Worm (Caenorhabditis elegans): ENCODE results near the gene srz-16.

srz-16 gene

DNA sequence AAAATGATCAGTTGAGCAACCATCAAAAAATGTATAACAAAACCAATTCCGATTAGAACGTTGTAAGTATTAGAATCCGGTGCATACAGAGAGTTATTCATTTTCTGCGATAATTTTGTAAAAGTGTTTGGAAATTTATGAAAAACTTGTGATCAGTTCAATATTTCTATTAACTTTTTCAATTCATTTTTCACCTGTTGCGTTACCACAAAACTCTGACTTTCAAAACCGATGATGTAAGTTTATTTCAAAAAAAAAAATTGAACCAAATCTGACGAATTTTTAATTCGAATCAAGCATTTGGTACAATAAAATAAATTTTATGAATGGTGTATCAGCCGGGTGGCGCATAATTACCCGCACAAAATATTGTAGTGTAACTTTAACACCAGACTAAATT, at the start of gene srz-16:
Gene srz-16, minus strand, starts transcription at position 101 of the 400 bp plus-strand sequence.
- TF ChIP-seq dao-5 (tag; optimal IDR thresholded peaks at IDR 0.05) (no peak), W03F9.2 (tag; optimal IDR thresholded peaks at IDR 0.05) (no peak), him-1 (tag; optimal IDR thresholded peaks at IDR 0.05) (no peak)

DNA sequence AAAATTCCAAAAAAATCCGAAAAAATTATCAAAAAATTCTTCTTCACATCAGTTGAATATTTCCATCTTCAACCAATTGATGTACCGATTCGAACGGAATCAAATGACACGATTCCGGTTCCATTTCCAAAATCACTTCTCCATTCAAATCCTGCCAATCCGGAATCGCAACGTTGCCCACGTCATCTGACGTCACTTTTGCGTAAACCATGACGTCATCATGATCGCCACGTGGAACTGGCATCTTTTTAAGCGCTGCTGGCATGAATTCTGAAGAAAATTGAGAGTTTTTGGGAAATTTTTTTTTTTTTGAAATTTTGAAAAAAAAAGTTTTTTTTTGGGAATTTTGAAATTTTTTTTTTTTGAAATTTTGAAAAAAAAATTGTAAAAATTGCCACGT, 48.8 kb upstream of the srz-16 start:
- no peak for TF ChIP-seq him-1 (tag; optimal IDR thresholded peaks at IDR 0.05)
- no peak for TF ChIP-seq W03F9.2 (tag; optimal IDR thresholded peaks at IDR 0.05)
- TF ChIP-seq dao-5 (tag; optimal IDR thresholded peaks at IDR 0.05): no peak

DNA sequence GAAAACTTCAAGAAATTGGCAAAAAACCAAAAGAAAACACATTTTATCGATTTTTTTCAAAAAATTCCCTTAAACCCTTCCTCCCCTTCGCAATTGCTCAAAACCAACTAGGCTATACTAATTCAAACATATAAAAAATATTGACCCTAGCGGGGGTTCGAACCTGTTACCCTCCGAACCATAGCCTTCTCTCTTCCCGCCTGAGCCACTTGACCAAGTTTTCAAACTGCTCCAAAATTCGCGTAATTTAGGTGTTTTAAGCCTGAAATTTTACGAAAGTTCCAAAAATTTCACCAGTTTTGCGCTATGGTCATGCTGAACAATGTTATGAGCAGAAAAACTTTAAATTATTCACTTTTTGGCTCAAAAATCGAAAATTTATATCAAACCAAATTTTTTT, 48.0 kb upstream of the srz-16 start:
- TF ChIP-seq him-1 (tag; optimal IDR thresholded peaks at IDR 0.05) (no peak), W03F9.2 (tag; optimal IDR thresholded peaks at IDR 0.05) (no peak), dao-5 (tag; optimal IDR thresholded peaks at IDR 0.05) (no peak)

DNA sequence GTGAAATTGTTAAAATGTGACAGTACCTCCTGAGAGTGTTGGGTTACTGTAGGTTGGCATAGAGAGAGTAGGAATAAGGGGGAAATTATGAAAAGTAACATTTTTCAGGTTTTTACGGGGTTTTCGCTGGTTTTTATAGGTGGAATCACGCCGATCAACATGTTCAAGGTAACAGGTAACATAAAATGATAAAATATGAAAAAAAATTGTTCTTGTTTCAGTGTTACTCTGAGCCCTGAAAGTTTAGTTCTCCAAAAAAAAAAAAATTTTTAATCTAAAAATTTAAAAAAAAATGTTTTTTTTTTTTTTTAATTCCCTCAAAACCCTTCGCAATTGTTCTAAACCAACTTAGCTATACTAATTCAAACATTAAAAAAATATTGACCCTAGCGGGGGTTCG, 47.3 kb upstream of the srz-16 start, which contains the start of gene Y113G7B.15:
Gene Y113G7B.15, minus strand, starts transcription at position 101 of the 400 bp plus-strand sequence.
- TF ChIP-seq W03F9.2 (tag; optimal IDR thresholded peaks at IDR 0.05) (no peak), him-1 (tag; optimal IDR thresholded peaks at IDR 0.05) (no peak), dao-5 (tag; optimal IDR thresholded peaks at IDR 0.05) (no peak)

DNA sequence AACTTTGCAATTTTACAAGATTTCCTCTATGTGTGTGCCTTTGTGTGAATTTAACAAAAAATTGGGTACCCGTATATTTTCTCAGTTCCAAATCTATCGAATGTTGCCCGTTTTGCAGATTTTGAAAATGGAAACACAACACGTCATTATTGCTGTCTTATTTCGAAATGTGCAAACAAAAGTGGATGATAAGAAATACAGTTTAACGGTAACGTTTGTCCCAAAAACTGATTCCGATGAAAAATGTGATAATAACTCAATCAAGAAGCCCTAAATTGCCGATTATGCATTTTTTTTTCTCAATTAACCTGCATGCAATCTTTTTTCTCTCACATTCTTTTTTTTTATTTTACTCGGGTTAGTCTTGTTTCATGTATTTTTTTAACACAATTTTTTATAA, 38.8 kb upstream of the srz-16 start:
- TF ChIP-seq W03F9.2 (tag; optimal IDR thresholded peaks at IDR 0.05) (no peak), dao-5 (tag; optimal IDR thresholded peaks at IDR 0.05) (no peak), him-1 (tag; optimal IDR thresholded peaks at IDR 0.05) (no peak)

DNA sequence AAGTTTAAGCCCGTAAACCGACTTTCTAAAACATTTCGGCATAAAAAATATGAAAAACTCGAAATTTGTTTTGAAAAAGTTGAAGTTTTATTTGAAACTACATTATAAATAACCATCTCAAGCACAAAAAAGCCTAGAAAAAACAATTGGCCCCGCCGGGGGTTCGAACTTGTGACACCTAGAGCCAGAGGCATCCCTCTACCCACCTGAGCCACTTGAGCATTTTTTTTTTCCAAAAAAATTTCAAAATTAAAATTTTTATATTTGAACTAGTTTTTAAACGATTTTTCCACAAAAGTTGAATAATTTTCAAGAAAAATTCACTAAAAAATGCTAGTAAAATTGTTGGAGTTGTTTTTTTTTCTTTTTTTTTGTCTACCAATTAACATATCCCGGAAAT, 37.2 kb upstream of the srz-16 start:
- TF ChIP-seq him-1 (tag; optimal IDR thresholded peaks at IDR 0.05) (no peak), W03F9.2 (tag; optimal IDR thresholded peaks at IDR 0.05) (no peak), dao-5 (tag; optimal IDR thresholded peaks at IDR 0.05) (no peak)

DNA sequence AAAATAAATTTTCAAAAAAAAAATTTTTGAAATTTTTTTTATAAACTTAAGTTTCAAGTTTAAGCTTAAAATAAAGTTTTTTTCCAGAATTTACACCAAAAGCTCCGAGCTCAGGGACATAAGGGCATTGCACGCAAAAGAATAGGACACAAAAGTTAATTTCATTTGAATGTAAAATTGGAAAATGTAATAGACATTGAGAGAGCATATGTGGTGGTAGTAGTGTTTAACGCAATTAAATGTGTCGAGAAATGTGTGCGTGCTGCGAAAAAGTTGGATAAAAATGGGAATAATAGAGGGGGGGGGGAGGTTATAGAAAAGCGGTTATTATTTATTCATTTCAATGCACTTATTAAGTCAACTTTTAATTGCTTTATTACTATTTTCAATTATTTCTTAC, 34.1 kb upstream of the srz-16 start:
- TF ChIP-seq him-1 (tag; optimal IDR thresholded peaks at IDR 0.05) (no peak), W03F9.2 (tag; optimal IDR thresholded peaks at IDR 0.05) (no peak), dao-5 (tag; optimal IDR thresholded peaks at IDR 0.05) (no peak)

DNA sequence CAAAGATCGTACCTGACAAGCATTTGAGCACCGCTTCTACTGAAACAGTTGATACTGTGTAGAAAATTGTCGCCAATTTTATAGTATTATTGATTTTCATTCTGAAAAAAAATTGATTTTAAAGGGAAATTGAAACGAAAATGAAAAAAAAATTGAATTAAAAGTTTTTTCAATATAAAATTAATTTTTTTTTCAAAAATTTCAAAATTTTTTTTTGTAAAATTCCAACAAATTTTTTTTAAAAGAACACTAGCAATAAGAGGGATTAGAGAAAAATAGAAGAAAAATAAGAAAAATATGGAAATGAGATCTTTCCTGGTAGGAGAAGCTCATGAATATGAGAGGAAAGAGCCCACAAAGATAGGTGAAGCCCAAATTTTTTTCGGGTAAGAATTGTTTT, 28.7 kb upstream of the srz-16 start, which contains the start of gene Y113G7B.11:
Gene Y113G7B.11, minus strand, starts transcription at position 101 of the 400 bp plus-strand sequence.
- TF ChIP-seq W03F9.2 (tag; optimal IDR thresholded peaks at IDR 0.05): no peak
- TF ChIP-seq dao-5 (tag; optimal IDR thresholded peaks at IDR 0.05): no peak
- TF ChIP-seq him-1 (tag; optimal IDR thresholded peaks at IDR 0.05): no peak

DNA sequence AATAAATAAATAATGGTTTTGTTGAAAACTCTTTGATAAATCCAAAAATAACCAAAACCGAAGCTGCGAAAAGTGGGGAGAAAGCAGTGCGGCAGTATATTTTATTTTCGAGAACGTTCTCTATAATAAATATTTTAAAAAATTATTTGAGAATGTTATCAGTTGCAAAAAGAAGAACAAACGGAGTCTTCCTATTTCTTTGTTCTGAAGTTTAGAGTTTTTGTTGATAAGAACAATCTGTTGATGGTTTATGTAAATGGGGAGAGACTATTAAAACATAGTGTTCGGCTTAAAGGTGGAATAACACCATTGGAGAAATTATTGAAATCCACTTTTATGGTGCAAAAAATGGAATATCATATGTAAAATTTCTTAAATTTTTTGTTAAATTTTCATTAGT, 26.6 kb upstream of the srz-16 start:
- TF ChIP-seq W03F9.2 (tag; optimal IDR thresholded peaks at IDR 0.05): no peak
- TF ChIP-seq him-1 (tag; optimal IDR thresholded peaks at IDR 0.05): no peak
- TF ChIP-seq dao-5 (tag; optimal IDR thresholded peaks at IDR 0.05): no peak

DNA sequence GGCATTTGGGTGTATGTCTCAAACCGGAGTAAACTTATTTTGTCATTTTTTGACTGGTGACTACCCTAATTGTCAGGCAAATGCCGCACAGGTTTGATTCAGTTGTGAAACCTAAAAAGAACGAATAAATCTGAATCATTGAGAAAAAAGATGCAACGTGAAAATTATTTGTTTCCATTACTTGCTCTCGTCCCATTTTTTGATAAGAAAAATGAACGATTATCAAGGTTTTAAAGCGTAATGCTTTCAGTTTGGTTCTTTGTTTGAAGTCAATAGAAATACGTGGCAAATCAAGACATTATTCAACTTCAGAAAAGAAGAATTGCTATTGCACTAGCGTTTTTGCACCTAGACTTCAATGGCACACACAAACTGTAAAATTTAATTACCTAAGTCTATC, 26.1 kb upstream of the srz-16 start, which contains the start of gene Y113G7B.12:
Gene Y113G7B.12, minus strand, starts transcription at position 101 of the 400 bp plus-strand sequence.
- TF ChIP-seq him-1 (tag; optimal IDR thresholded peaks at IDR 0.05): no peak
- TF ChIP-seq dao-5 (tag; optimal IDR thresholded peaks at IDR 0.05): no peak
- no peak for TF ChIP-seq W03F9.2 (tag; optimal IDR thresholded peaks at IDR 0.05)

DNA sequence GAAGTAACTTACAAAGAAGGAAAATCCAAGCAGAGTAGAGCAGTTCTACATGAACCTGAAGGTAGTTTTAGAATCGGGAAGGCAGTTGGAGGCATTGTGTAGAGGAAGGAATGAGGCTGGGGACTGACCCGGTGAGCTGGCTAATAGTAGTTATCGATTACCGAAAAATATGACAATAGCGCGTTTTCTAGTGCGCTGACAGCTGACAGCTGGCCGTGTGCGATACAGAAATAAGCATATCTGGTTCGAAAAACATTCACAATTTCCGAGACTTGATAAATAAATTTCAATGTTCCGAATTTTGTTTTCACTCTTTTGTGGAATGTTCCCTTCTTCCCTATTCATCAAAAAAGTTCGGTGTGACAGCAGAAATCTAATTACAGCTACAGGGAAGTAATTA, 19.6 kb upstream of the srz-16 start, which contains the start of the genes fbxb-59 and srbc-34:
Gene fbxb-59, minus strand, starts transcription at position 101 of the 400 bp plus-strand sequence.
Gene srbc-34, plus strand, starts transcription at position 233 of the 400 bp plus-strand sequence.
- no peak for TF ChIP-seq him-1 (tag; optimal IDR thresholded peaks at IDR 0.05)
- no peak for TF ChIP-seq dao-5 (tag; optimal IDR thresholded peaks at IDR 0.05)
- no peak for TF ChIP-seq W03F9.2 (tag; optimal IDR thresholded peaks at IDR 0.05)

DNA sequence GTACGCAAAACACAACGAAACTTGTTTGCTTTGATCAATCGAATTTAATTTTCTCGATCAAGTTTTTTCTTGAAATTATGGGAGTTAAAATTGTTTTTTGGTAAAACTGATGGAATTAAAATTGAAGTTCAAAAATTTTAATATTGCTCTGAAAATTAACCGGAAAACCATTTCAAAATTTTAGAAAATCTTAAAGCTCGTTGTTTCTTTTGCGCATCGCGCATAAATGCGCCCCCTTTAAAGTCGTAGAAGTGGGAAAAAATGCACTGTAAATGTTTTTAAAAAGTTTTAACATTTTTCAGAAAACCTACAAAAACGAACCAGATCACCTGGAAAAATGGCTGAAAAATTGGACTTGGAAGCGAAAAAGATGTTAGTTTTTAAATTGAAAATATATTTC, 16.6 kb upstream of the srz-16 start, which contains the start of gene fbxa-113:
Gene fbxa-113, plus strand, starts transcription at position 301 of the 400 bp plus-strand sequence.
- no peak for TF ChIP-seq W03F9.2 (tag; optimal IDR thresholded peaks at IDR 0.05)
- no peak for TF ChIP-seq him-1 (tag; optimal IDR thresholded peaks at IDR 0.05)
- no peak for TF ChIP-seq dao-5 (tag; optimal IDR thresholded peaks at IDR 0.05)

DNA sequence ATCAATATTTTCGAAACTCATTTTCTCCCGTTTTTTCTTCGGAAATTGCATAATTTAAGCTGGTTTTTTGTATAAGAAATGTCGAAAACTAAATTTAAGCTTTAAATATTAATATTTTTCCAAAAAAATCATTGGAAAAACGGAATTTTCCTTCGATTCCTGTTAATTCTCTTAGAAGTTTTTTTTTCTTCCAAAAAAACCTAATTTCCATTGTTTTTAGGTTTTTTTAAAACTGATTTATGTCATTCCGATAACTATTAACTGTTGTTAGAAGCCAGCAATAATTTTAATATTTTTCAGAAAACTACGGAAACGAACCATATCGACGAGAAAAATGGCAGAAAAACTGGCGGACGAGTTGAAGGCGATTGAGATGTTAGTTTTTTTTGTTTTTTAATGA, 14.8 kb upstream of the srz-16 start, which contains the start of gene fbxa-114:
Gene fbxa-114, plus strand, starts transcription at position 301 of the 400 bp plus-strand sequence.
- TF ChIP-seq dao-5 (tag; optimal IDR thresholded peaks at IDR 0.05) (no peak), him-1 (tag; optimal IDR thresholded peaks at IDR 0.05) (no peak), W03F9.2 (tag; optimal IDR thresholded peaks at IDR 0.05) (no peak)

DNA sequence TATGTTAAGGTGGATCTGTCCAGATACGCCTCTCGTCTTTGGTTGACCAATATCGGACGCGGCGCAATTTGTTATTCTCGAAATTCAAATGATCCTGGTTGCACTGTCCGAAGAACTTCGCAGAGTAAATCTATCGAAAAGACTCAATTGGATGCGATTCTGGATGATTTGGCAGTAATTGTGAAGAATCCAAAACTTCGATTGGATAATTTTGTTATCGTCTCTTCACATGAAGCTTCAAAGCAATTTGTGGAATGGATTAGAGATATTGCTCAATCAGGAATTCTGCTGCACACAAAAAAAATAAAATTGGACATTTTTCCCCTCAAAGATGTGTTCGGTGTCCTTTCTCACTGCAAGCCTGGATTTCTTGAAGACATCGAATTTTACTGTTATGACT, 13.2 kb upstream of the srz-16 start:
- TF ChIP-seq dao-5 (tag; optimal IDR thresholded peaks at IDR 0.05): no peak

DNA sequence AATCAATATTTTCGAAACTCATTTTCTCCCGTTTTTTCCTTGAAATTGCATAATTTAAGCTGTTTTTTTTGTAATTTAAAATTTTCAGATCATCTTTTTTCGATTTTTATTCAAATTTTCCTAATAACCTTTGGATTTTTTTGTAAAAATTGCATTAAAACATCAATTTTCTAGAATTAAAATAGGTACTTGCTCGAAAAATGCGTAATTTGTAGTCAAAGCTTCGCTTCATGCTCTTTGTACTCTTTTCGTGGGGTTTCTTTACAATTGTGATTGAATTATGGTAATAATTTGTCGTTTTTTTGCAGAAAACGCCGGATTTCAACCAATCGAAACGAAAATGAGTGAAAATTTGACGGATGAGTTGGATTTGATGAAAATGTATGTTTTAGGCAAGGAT, 12.5 kb upstream of the srz-16 start, which contains the start of gene fog-2:
Gene fog-2, plus strand, starts transcription at position 301 of the 400 bp plus-strand sequence.
- TF ChIP-seq W03F9.2 (tag; optimal IDR thresholded peaks at IDR 0.05) (no peak), him-1 (tag; optimal IDR thresholded peaks at IDR 0.05) (no peak), dao-5 (tag; optimal IDR thresholded peaks at IDR 0.05) (no peak)

Measured in whole organism, L4/young adult.